Worm (Caenorhabditis elegans) whole organism, late embryonic: Measurements from ENCODE around the gene srd-46.

ENCODE experiments used
- ets-4 ChIP-seq: sonication (generic microtip); optimal IDR thresholded peaks from 2 replicates; lab custom pipeline; 2016; ENCODE audit warnings: missing genetic modification characterization, missing compliant biosample characterization
- fkh-10 ChIP-seq: fragments of 150-350 bp; optimal IDR thresholded peaks from 2 replicates; lab custom pipeline; 2014; ENCODE audit warnings: missing biosample characterization, missing genetic modification reagents, missing genetic modification characterization
- pha-4 ChIP-seq: fragments of 150-350 bp; optimal IDR thresholded peaks from 2 replicates; lab custom pipeline; 2018; ENCODE audit warnings: missing biosample characterization, missing genetic modification reagents, missing genetic modification characterization
- sox-2 ChIP-seq: fragments of 200-800 bp; sonication (Bioruptor generic); IDR thresholded peaks from 2 replicates; pipeline ENCODE4 v1.3.6; 2022; ENCODE audit warnings: missing genetic modification reagents, missing genetic modification characterization, missing compliant biosample characterization

DNA sequence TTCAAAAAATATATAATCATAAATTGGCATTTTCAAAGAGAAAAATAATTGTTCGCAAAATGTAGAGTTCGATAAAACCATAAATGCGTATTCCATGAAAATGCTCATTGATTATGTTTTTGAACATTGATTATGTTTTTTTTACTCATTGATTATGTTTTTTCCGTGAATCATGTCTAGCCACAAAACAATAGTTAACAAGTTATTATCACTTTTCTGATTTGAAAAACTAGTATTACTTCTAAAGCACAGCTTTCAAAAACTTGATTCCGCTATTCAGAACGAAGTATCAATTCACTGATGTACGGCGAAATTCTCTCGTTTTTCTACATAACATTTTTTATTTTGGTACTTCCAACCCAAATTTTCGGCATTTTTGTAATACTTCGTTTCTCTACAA lies 3.9 kb downstream of the srd-46 start, which contains the start of gene srd-48:
- no peak for TF ChIP-seq fkh-10 (GFP tag; lab: Kevin White, UChicago)
- TF ChIP-seq pha-4, result no peak
- TF ChIP-seq sox-2 (GFP tag; lab: Robert Waterston, UW), result no peak
- no peak for TF ChIP-seq ets-4 (tag; lab: Kevin White, UChicago)
